Fruit fly (Drosophila melanogaster) whole organism, embryonic: ENCODE measurements around the gene Ing3.

Source experiments
- Atf-2 ChIP-seq: fragments of 200-800 bp; sonication (Bioruptor generic); optimal IDR thresholded peaks from 2 replicates; lab custom pipeline; 2016; ENCODE audit warnings: missing biosample characterization, missing genetic modification characterization
- CG10431 ChIP-seq: fragments of 200-800 bp; sonication (Bioruptor generic); optimal IDR thresholded peaks from 3 replicates; lab custom pipeline; 2018; ENCODE audit warnings: missing biosample characterization, mild to moderate bottlenecking, missing genetic modification characterization
- CG12769 ChIP-seq: fragments of 200-800 bp; sonication (Bioruptor generic); optimal IDR thresholded peaks from 2 replicates; lab custom pipeline; 2019; ENCODE audit warnings: missing biosample characterization, mild to moderate bottlenecking, missing genetic modification characterization, moderate library complexity
- CG13287 ChIP-seq: fragments of 200-800 bp; sonication (Bioruptor generic); IDR thresholded peaks from 2 replicates; pipeline ENCODE4 v1.3.6; 2022; ENCODE audit warnings: missing biosample characterization, missing genetic modification characterization; ENCODE audit not compliant: partially characterized antibody
- CG13624 ChIP-seq: fragments of 200-800 bp; sonication (Bioruptor generic); optimal IDR thresholded peaks from 2 replicates; lab custom pipeline; 2016; ENCODE audit warnings: missing biosample characterization, missing genetic modification characterization
- CG14710 ChIP-seq: fragments of 200-800 bp; sonication (Bioruptor generic); optimal IDR thresholded peaks from 3 replicates; lab custom pipeline; 2019; ENCODE audit warnings: missing biosample characterization, mild to moderate bottlenecking, missing genetic modification characterization, moderate library complexity
- CG15011 ChIP-seq: fragments of 200-800 bp; sonication (Bioruptor generic); optimal IDR thresholded peaks from 3 replicates; lab custom pipeline; 2018; ENCODE audit warnings: missing biosample characterization, mild to moderate bottlenecking, missing genetic modification characterization
- CG15269 ChIP-seq: fragments of 200-800 bp; sonication (Bioruptor generic); optimal IDR thresholded peaks from 2 replicates; lab custom pipeline; 2018; ENCODE audit warnings: missing biosample characterization, mild to moderate bottlenecking, missing genetic modification characterization, moderate library complexity
- CG2875 ChIP-seq: fragments of 200-800 bp; sonication (Bioruptor generic); optimal IDR thresholded peaks from 2 replicates; lab custom pipeline; 2017; ENCODE audit warnings: missing biosample characterization, mild to moderate bottlenecking, missing genetic modification characterization, missing genetic modification reagents
- CG30431 ChIP-seq: fragments of 200-800 bp; sonication (Bioruptor generic); optimal IDR thresholded peaks from 2 replicates; lab custom pipeline; 2017; ENCODE audit warnings: missing biosample characterization, missing genetic modification characterization
- CG31388 ChIP-seq: fragments of 200-800 bp; sonication (Bioruptor generic); optimal IDR thresholded peaks from 2 replicates; lab custom pipeline; 2016; ENCODE audit warnings: missing biosample characterization, missing genetic modification characterization
- CG6765 ChIP-seq: fragments of 200-800 bp; sonication (Bioruptor generic); optimal IDR thresholded peaks from 3 replicates; lab custom pipeline; 2017; ENCODE audit warnings: missing biosample characterization, mild to moderate bottlenecking, missing genetic modification characterization
- CG7556 ChIP-seq: fragments of 200-800 bp; sonication (Bioruptor generic); optimal IDR thresholded peaks from 2 replicates; lab custom pipeline; 2017; ENCODE audit warnings: missing biosample characterization, mild to moderate bottlenecking, missing genetic modification characterization
- CG8388 ChIP-seq: fragments of 200-800 bp; sonication (Bioruptor generic); optimal IDR thresholded peaks from 2 replicates; lab custom pipeline; 2019; ENCODE audit warnings: missing biosample characterization, mild to moderate bottlenecking, missing genetic modification characterization, moderate library complexity
- CG9797 ChIP-seq: fragments of 200-800 bp; sonication (Bioruptor generic); optimal IDR thresholded peaks from 3 replicates; lab custom pipeline; 2018; ENCODE audit warnings: missing biosample characterization, mild to moderate bottlenecking, missing genetic modification characterization
- D ChIP-seq, 2 experiments: fragments of 200-800 bp in 1 of 2; fragments of >200 bp in 1 of 2; sonication (Bioruptor generic) in 1 of 2; optimal IDR thresholded peaks; 2 replicates in 1 of 2; 3 replicates in 1 of 2; lab custom pipeline; 2017; ENCODE audit warnings: mild to moderate bottlenecking in 1 of 2, missing biosample characterization in 1 of 2, missing genetic modification characterization in 1 of 2, missing genetic modification reagents in 1 of 2
- Dfd ChIP-seq, 2 experiments: fragments of >200 bp; optimal IDR thresholded peaks; 2 replicates each; lab custom pipeline; 2017; ENCODE audit warnings: missing biosample characterization in 2 of 2, missing genetic modification characterization in 2 of 2
- Doc2 ChIP-seq: fragments of 200-800 bp; sonication (Bioruptor generic); IDR thresholded peaks from 2 replicates; pipeline ENCODE4 v1.3.6; 2022; ENCODE audit warnings: missing biosample characterization, missing genetic modification characterization
- Fer2 ChIP-seq: fragments of 200-800 bp; sonication (Bioruptor generic); optimal IDR thresholded peaks from 2 replicates; lab custom pipeline; 2018; ENCODE audit warnings: missing biosample characterization, mild to moderate bottlenecking, missing genetic modification characterization, moderate library complexity
- Lhr ChIP-seq: fragments of 200-800 bp; sonication (Bioruptor generic); optimal IDR thresholded peaks from 3 replicates; lab custom pipeline; 2017; ENCODE audit warnings: mild to moderate bottlenecking, missing biosample characterization, missing genetic modification reagents, missing genetic modification characterization
- MBD-R2 ChIP-seq: fragments of 200-800 bp; sonication (Bioruptor generic); IDR thresholded peaks from 2 replicates; pipeline ENCODE4 v1.3.6; 2022; ENCODE audit warnings: missing biosample characterization, missing genetic modification characterization
- MESR4 ChIP-seq: fragments of 200-800 bp; sonication (Bioruptor generic); optimal IDR thresholded peaks from 2 replicates; lab custom pipeline; 2018; ENCODE audit warnings: missing biosample characterization, mild to moderate bottlenecking, missing genetic modification characterization, moderate library complexity
- Neu2 ChIP-seq: fragments of 200-800 bp; sonication (Bioruptor generic); optimal IDR thresholded peaks from 3 replicates; lab custom pipeline; 2016; ENCODE audit warnings: missing biosample characterization, missing genetic modification characterization, borderline replicate concordance
- Nf-YC ChIP-seq: fragments of 200-800 bp; optimal IDR thresholded peaks from 3 replicates; lab custom pipeline; 2019; ENCODE audit warnings: missing biosample characterization, mild to moderate bottlenecking, missing genetic modification characterization, moderate library complexity
- NfI ChIP-seq: fragments of 200-800 bp; sonication (Bioruptor generic); optimal IDR thresholded peaks from 3 replicates; lab custom pipeline; 2018; ENCODE audit warnings: missing biosample characterization, mild to moderate bottlenecking, missing genetic modification characterization, moderate library complexity
- Oaz ChIP-seq: fragments of 200-800 bp; sonication (Bioruptor generic); IDR thresholded peaks from 2 replicates; pipeline ENCODE4 v1.3.6; 2022; ENCODE audit warnings: missing biosample characterization, missing genetic modification characterization
- PHDP ChIP-seq: fragments of 200-800 bp; sonication (Bioruptor generic); optimal IDR thresholded peaks from 3 replicates; lab custom pipeline; 2018; ENCODE audit warnings: missing biosample characterization, mild to moderate bottlenecking, missing genetic modification characterization, moderate library complexity
- Taf1 ChIP-seq: fragments of 200-800 bp; sonication (Bioruptor generic); IDR thresholded peaks from 2 replicates; pipeline ENCODE4 v1.3.6; 2022; ENCODE audit warnings: missing biosample characterization, missing genetic modification characterization
- YL-1 ChIP-seq: fragments of 200-800 bp; sonication (Bioruptor generic); optimal IDR thresholded peaks from 3 replicates; lab custom pipeline; 2017; ENCODE audit warnings: missing biosample characterization, mild to moderate bottlenecking, missing genetic modification characterization
- ase ChIP-seq: fragments of 200-800 bp; sonication (Bioruptor generic); IDR thresholded peaks from 3 replicates; pipeline ENCODE4 v1.3.6; 2022; ENCODE audit warnings: missing biosample characterization, missing genetic modification characterization
- ash1 ChIP-seq: fragments of 200-800 bp; sonication (Bioruptor generic); optimal IDR thresholded peaks from 2 replicates; lab custom pipeline; 2018; ENCODE audit warnings: missing biosample characterization, mild to moderate bottlenecking, missing genetic modification characterization
- bsh ChIP-seq, 2 experiments: fragments of 200-800 bp; sonication (Bioruptor generic); optimal IDR thresholded peaks; 2 replicates each; lab custom pipeline; 2017 to 2018; ENCODE audit warnings: mild to moderate bottlenecking in 2 of 2, missing biosample characterization in 2 of 2, missing genetic modification characterization in 2 of 2, moderate library complexity in 1 of 2
- chif ChIP-seq, 2 experiments: fragments of 200-800 bp; sonication (Bioruptor generic); optimal IDR thresholded peaks; 3 replicates each; lab custom pipeline; 2016; ENCODE audit warnings: missing biosample characterization in 2 of 2, missing genetic modification characterization in 2 of 2
- chinmo ChIP-seq: fragments of 200-800 bp; sonication (Bioruptor generic); IDR thresholded peaks from 4 replicates; pipeline ENCODE4 v1.3.6; 2022; ENCODE audit warnings: missing biosample characterization, missing genetic modification characterization; ENCODE audit not compliant: partially characterized antibody
- croc ChIP-seq: fragments of 200-800 bp; sonication (Bioruptor generic); conservative IDR thresholded peaks from 3 replicates; pipeline ENCODE4 v1.3.6; 2022; ENCODE audit warnings: missing biosample characterization, missing genetic modification characterization
- exex ChIP-seq: fragments of 200-800 bp; sonication (Bioruptor generic); optimal IDR thresholded peaks from 4 replicates; lab custom pipeline; 2018; ENCODE audit warnings: missing biosample characterization, mild to moderate bottlenecking, missing genetic modification characterization, moderate library complexity
- fd102C ChIP-seq: fragments of 200-800 bp; sonication (Bioruptor generic); optimal IDR thresholded peaks from 2 replicates; lab custom pipeline; 2018; ENCODE audit warnings: missing biosample characterization, mild to moderate bottlenecking, missing genetic modification characterization, moderate library complexity
- maf-S ChIP-seq: fragments of 200-800 bp; sonication (Bioruptor generic); optimal IDR thresholded peaks from 2 replicates; lab custom pipeline; 2016; ENCODE audit warnings: missing biosample characterization, missing genetic modification characterization
- nau ChIP-seq: fragments of 200-800 bp; sonication (Bioruptor generic); optimal IDR thresholded peaks from 3 replicates; lab custom pipeline; 2017; ENCODE audit warnings: missing biosample characterization, mild to moderate bottlenecking, missing genetic modification characterization, missing genetic modification reagents
- pan ChIP-seq, 4 experiments: fragments of >200 bp in 3 of 4; fragments of 200-800 bp in 1 of 4; sonication (Bioruptor generic) in 1 of 4; optimal IDR thresholded peaks in 3 of 4; IDR thresholded peaks in 1 of 4; 2 replicates each; pipeline versions ENCODE4 v1.3.6 to Lab custom; 2017 to 2022; ENCODE audit warnings: missing biosample characterization in 2 of 4, missing genetic modification characterization in 2 of 4, mixed read lengths in 1 of 4
- pho ChIP-seq: fragments of 200-800 bp; sonication (Bioruptor generic); optimal IDR thresholded peaks from 2 replicates; lab custom pipeline; 2016; ENCODE audit warnings: missing biosample characterization, missing genetic modification characterization
- psq ChIP-seq: fragments of 200-800 bp; sonication (Bioruptor generic); optimal IDR thresholded peaks from 2 replicates; lab custom pipeline; 2017; ENCODE audit warnings: missing biosample characterization, missing genetic modification characterization
- salm ChIP-seq: fragments of 200-800 bp; sonication (Bioruptor generic); optimal IDR thresholded peaks from 2 replicates; lab custom pipeline; 2018; ENCODE audit warnings: missing biosample characterization, mild to moderate bottlenecking, missing genetic modification characterization
- slbo ChIP-seq: fragments of 200-800 bp; sonication (Bioruptor generic); IDR thresholded peaks from 2 replicates; pipeline ENCODE4 v1.3.6; 2022; ENCODE audit warnings: missing biosample characterization, missing genetic modification characterization
- sna ChIP-seq: fragments of 200-800 bp; sonication (Bioruptor generic); IDR thresholded peaks from 2 replicates; pipeline ENCODE4 v1.3.6; 2022; ENCODE audit warnings: missing biosample characterization, missing genetic modification characterization; ENCODE audit not compliant: partially characterized antibody
- stwl ChIP-seq: fragments of 200-800 bp; sonication (Bioruptor generic); optimal IDR thresholded peaks from 3 replicates; lab custom pipeline; 2018; ENCODE audit warnings: missing biosample characterization, mild to moderate bottlenecking, missing genetic modification characterization, moderate library complexity
- tna ChIP-seq: fragments of 200-800 bp; sonication (Bioruptor generic); IDR thresholded peaks from 2 replicates; pipeline ENCODE4 v1.3.6; 2022; ENCODE audit warnings: missing biosample characterization, missing genetic modification characterization; ENCODE audit not compliant: partially characterized antibody
- zfh1 ChIP-seq: fragments of 200-800 bp; sonication (Bioruptor generic); IDR thresholded peaks from 3 replicates; pipeline ENCODE4 v1.3.6; 2022; ENCODE audit warnings: missing biosample characterization, missing genetic modification characterization

Gene Ing3

DNA sequence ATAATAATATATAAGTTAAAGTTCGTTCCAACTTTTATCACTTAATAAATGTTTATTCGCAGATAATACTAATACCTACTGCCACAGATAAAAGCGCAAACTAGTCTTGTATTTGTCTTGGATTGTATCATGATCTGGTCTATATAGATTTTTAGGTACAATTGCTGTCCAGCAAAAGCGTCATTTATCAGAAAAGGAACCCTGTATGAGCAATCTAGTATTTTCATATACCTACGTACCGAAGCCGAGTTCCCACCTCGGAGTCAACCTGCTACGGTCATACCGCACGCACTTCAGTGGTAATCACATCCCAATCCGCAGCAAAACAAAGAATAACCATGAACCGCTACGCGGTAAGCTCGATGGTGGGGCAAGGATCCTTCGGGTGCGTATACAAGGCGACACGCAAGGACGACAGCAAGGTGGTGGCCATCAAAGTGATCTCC lies 4.6 kb upstream of the Ing3 start, which contains the start of gene fu (continued):
- TF ChIP-seq CG8388 (GFP tag; lab: Kevin White, UChicago) (peak; percentile 17), salm (tag; lab: Kevin White, UChicago) (no peak), CG14710 (tag; lab: Kevin White, UChicago) (peak; percentile 45), maf-S (GFP tag; lab: Kevin White, UChicago) (no peak), CG9797 (GFP tag; lab: Kevin White, UChicago) (peak; percentile 60), nau (GFP tag; lab: Kevin White, UChicago) (no peak), D (optimal IDR thresholded peaks at IDR 0.05; lab: Kevin White, UChicago) (no peak), D (GFP tag; optimal IDR thresholded peaks at IDR 0.05; lab: Kevin White, UChicago) (no peak), CG31388 (GFP tag; lab: Kevin White, UChicago) (no peak), CG13624 (GFP tag; lab: Kevin White, UChicago) (no peak), Neu2 (GFP tag; lab: Kevin White, UChicago) (peak; percentile 99), MBD-R2 (GFP tag; lab: Robert Waterston, UW) (peak; percentile 74), ase (GFP tag; lab: Robert Waterston, UW) (no peak), exex (tag; lab: Kevin White, UChicago) (no peak), Lhr (GFP tag; lab: Kevin White, UChicago) (no peak), croc (GFP tag; lab: Robert Waterston, UW) (no peak), CG30431 (GFP tag; lab: Kevin White, UChicago) (no peak), stwl (tag; lab: Kevin White, UChicago) (no peak), Taf1 (no peak), Oaz (GFP tag; lab: Robert Waterston, UW) (no peak), YL-1 (GFP tag; lab: Kevin White, UChicago) (peak; percentile 2), CG6765 (GFP tag; lab: Kevin White, UChicago) (peak; percentile 56), zfh1 (GFP tag; lab: Robert Waterston, UW) (no peak), Doc2 (GFP tag; lab: Robert Waterston, UW) (no peak), chif (GFP tag; optimal IDR thresholded peaks at IDR 0.05; lab: Kevin White, UChicago) (no peak), CG10431 (GFP tag; lab: Kevin White, UChicago) (peak; percentile 12), sna (GFP tag; lab: Robert Waterston, UW) (no peak), pho (GFP tag; lab: Kevin White, UChicago) (no peak), CG15011 (GFP tag; lab: Kevin White, UChicago) (no peak), CG2875 (GFP tag; lab: Kevin White, UChicago) (no peak), PHDP (tag; lab: Kevin White, UChicago) (peak; percentile 10), ash1 (GFP tag; lab: Kevin White, UChicago) (no peak), CG7556 (peak; percentile 27), Atf-2 (GFP tag; lab: Kevin White, UChicago) (no peak), MESR4 (GFP tag; lab: Kevin White, UChicago) (peak; percentile 89), CG13287 (GFP tag; lab: Robert Waterston, UW) (peak; percentile 10; the same call in 1 of the 2 replicates), pan (optimal IDR thresholded peaks at IDR 0.05; lab: Kevin White, UChicago) (no peak), pan (GFP tag; optimal IDR thresholded peaks at IDR 0.05 in 1 of 2, IDR thresholded peaks at IDR 0.05 in 1 of 2) (no peak), CG15269 (tag; lab: Kevin White, UChicago) (peak; percentile 28), CG12769 (tag; lab: Kevin White, UChicago) (no peak), fd102C (GFP tag; lab: Kevin White, UChicago) (no peak), Fer2 (tag; lab: Kevin White, UChicago) (no peak), psq (GFP tag; lab: Kevin White, UChicago) (no peak), NfI (GFP tag; lab: Kevin White, UChicago) (peak; percentile 43), Nf-YC (tag; lab: Kevin White, UChicago) (peak; percentile 43), tna (GFP tag; lab: Robert Waterston, UW) (no peak), chinmo (GFP tag; lab: Robert Waterston, UW) (0 out of 4 replicates have a peak, but pooled peaks have one; percentile 51), Dfd (GFP tag; optimal IDR thresholded peaks at IDR 0.05; lab: Kevin White, UChicago) (no peak), bsh (GFP tag; optimal IDR thresholded peaks at IDR 0.05; lab: Kevin White, UChicago) (peak in 1 of 2 experiments; percentile 14), slbo (GFP tag; lab: Robert Waterston, UW) (no peak; the same call in 1 of the 2 replicates)
